Fruit fly (Drosophila melanogaster): ENCODE data around the gene Mst36Fa.

The Mst36Fa gene

dm6 chr2L:18693877-18694723, 17.3 kb upstream of the Mst36Fa start (continued):
- no peak for TF ChIP-seq hth (optimal IDR thresholded peaks at IDR 0.05)
- TF ChIP-seq mld (GFP tag; IDR thresholded peaks at IDR 0.05; ENCODE audit: partially characterized antibody) = no peak
- TF ChIP-seq CkIIα-i1 (GFP tag; IDR thresholded peaks at IDR 0.05) = no peak
- no peak for TF ChIP-seq CG32767 (GFP tag; IDR thresholded peaks at IDR 0.05)
- peak; percentile 35 for TF ChIP-seq CG8089 (GFP tag; optimal IDR thresholded peaks at IDR 0.05)
- no peak for TF ChIP-seq ttk (GFP tag; IDR thresholded peaks at IDR 0.05)
- no peak for TF ChIP-seq Hmx (GFP tag; optimal IDR thresholded peaks at IDR 0.05)
- TF ChIP-seq pros (GFP tag; optimal IDR thresholded peaks at IDR 0.05) = no peak
- TF ChIP-seq Myb (GFP tag; optimal IDR thresholded peaks at IDR 0.05) = peak; percentile 40
- peak; percentile 60 for TF ChIP-seq ap (GFP tag; IDR thresholded peaks at IDR 0.05)
- TF ChIP-seq Meics (GFP tag; optimal IDR thresholded peaks at IDR 0.05) = peak; percentile 63
- TF ChIP-seq nmo (GFP tag; optimal IDR thresholded peaks at IDR 0.05) = peak; percentile 9
- TF ChIP-seq corto (GFP tag; optimal IDR thresholded peaks at IDR 0.05) = no peak
- peak; percentile 50 for TF ChIP-seq CG4328 (GFP tag; optimal IDR thresholded peaks at IDR 0.05)
- peak; percentile 18 for TF ChIP-seq CG4282 (GFP tag; optimal IDR thresholded peaks at IDR 0.05)
- no peak for TF ChIP-seq Mad (GFP tag; optimal IDR thresholded peaks at IDR 0.05)
- TF ChIP-seq peb (GFP tag; IDR thresholded peaks at IDR 0.05) = no peak
- TF ChIP-seq CG5953 (GFP tag; IDR thresholded peaks at IDR 0.05) = peak; percentile 49
- TF ChIP-seq Elba2 (GFP tag; optimal IDR thresholded peaks at IDR 0.05) = peak; percentile 72
- TF ChIP-seq Bgb (GFP tag; IDR thresholded peaks at IDR 0.05; ENCODE audit: partially characterized antibody) = no peak
- no peak for TF ChIP-seq Trl (optimal IDR thresholded peaks at IDR 0.05)
- no peak for TF ChIP-seq Trl (GFP tag; optimal IDR thresholded peaks at IDR 0.05)
- TF ChIP-seq CG4820 (GFP tag; optimal IDR thresholded peaks at IDR 0.05) = peak; percentile 39
- 0 out of 2 replicates have a peak, but pooled peaks have one; percentile 20 for TF ChIP-seq CG14667 (GFP tag; IDR thresholded peaks at IDR 0.05)
- no peak for TF ChIP-seq CG9215 (GFP tag; IDR thresholded peaks at IDR 0.05)
- TF ChIP-seq zfh1 (GFP tag; IDR thresholded peaks at IDR 0.05) = peak; percentile 59; the same call in 1 of the 3 replicates
- TF ChIP-seq sisA (GFP tag; IDR thresholded peaks at IDR 0.05) = peak; percentile 54; the same call in 1 of the 2 replicates
- no peak for TF ChIP-seq CG4707 (GFP tag; optimal IDR thresholded peaks at IDR 0.05)
- peak; percentile 49 for TF ChIP-seq NC2β (GFP tag; optimal IDR thresholded peaks at IDR 0.05)
- TF ChIP-seq ranshi (GFP tag; IDR thresholded peaks at IDR 0.05) = peak; percentile 73
- TF ChIP-seq oc (tag; optimal IDR thresholded peaks at IDR 0.05) = peak; percentile 36
- TF ChIP-seq CG15696 (tag; optimal IDR thresholded peaks at IDR 0.05) = no peak
- peak; percentile 64 for TF ChIP-seq ara (GFP tag; IDR thresholded peaks at IDR 0.05)
- TF ChIP-seq Gsc (GFP tag; IDR thresholded peaks at IDR 0.05) = 0 out of 2 replicates have a peak, but pooled peaks have one; percentile 14
- TF ChIP-seq lilli (GFP tag; optimal IDR thresholded peaks at IDR 0.05) = peak; percentile 79
- peak; percentile 33 for TF ChIP-seq stc (GFP tag; IDR thresholded peaks at IDR 0.05)
- TF ChIP-seq CG4424 (GFP tag; optimal IDR thresholded peaks at IDR 0.05) = peak; percentile 63
- no peak for TF ChIP-seq tup (GFP tag; optimal IDR thresholded peaks at IDR 0.05)
- TF ChIP-seq Awh (GFP tag; IDR thresholded peaks at IDR 0.05) = 0 out of 2 replicates have a peak, but pooled peaks have one; percentile 33
- peak; percentile 75 for TF ChIP-seq CG7987 (GFP tag; optimal IDR thresholded peaks at IDR 0.05)
- TF ChIP-seq dysf (GFP tag; IDR thresholded peaks at IDR 0.05) = peak; percentile 58; the same call in 2 of the 3 replicates
- peak; percentile 61 for TF ChIP-seq Dip3 (GFP tag; optimal IDR thresholded peaks at IDR 0.05)
- peak; percentile 55 for TF ChIP-seq E2f1 (GFP tag; IDR thresholded peaks at IDR 0.05)
- no peak for TF ChIP-seq Six4 (GFP tag; optimal IDR thresholded peaks at IDR 0.05)
- no peak for TF ChIP-seq fd3F (GFP tag; optimal IDR thresholded peaks at IDR 0.05)
- TF ChIP-seq tgo (GFP tag; IDR thresholded peaks at IDR 0.05) = peak; percentile 67
- TF ChIP-seq CG15269 (tag; optimal IDR thresholded peaks at IDR 0.05) = peak; percentile 45
- TF ChIP-seq unpg (GFP tag; optimal IDR thresholded peaks at IDR 0.05) = peak; percentile 59
- TF ChIP-seq CG32532 (GFP tag; IDR thresholded peaks at IDR 0.05) = peak; percentile 73
- peak; percentile 100 for TF ChIP-seq sug (tag; optimal IDR thresholded peaks at IDR 0.05)
- peak; percentile 53 for TF ChIP-seq CG32772 (GFP tag; IDR thresholded peaks at IDR 0.05)

Data from whole organism, embryonic.